Worm (Caenorhabditis elegans): ENCODE measurements around the gene dgn-2.

Gene dgn-2

DNA sequence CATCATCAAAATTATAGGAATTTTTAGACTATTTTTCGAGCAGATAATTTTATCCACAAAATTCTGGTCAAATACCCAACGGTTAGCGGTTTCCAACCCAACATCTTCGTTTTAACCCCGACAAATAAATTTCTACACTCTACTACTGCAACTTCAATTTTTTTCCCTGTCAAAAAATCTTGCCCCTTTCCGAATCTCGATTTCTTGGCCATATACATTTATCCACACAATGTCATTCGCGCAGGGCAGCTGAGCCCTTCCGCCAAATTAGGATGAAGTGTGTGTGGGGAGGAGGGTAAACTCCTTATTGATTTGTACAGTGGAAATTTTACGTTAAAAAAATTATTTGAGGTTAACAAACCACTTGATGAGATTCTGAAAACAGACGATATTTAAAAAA, 22.5 kb downstream of the dgn-2 start (continued):
- TF ChIP-seq tbx-9 (tag; optimal IDR thresholded peaks at IDR 0.05; ENCODE audit: borderline replicate concordance) (no peak), C17E4.6 (GFP tag; IDR thresholded peaks at IDR 0.05) (peak; percentile 84), mes-4 (tag; optimal IDR thresholded peaks at IDR 0.05) (no peak), B0019.2 (GFP tag; conservative IDR thresholded peaks at IDR 0.05) (no peak), nhr-90 (tag; optimal IDR thresholded peaks at IDR 0.05) (peak; percentile 74), F33H1.4 (GFP tag; IDR thresholded peaks at IDR 0.05) (no peak), mcd-1 (GFP tag; IDR thresholded peaks at IDR 0.05) (peak; percentile 83), egl-44 (GFP tag; IDR thresholded peaks at IDR 0.05) (peak; percentile 84), hrde-1 (tag; optimal IDR thresholded peaks at IDR 0.05; ENCODE audit: borderline replicate concordance) (peak; percentile 53), F23B12.7 (tag; optimal IDR thresholded peaks at IDR 0.05; ENCODE audit: insufficient read depth) (peak; percentile 94), ztf-6 (GFP tag; IDR thresholded peaks at IDR 0.05) (no peak), ceh-91 (GFP tag; IDR thresholded peaks at IDR 0.05) (no peak), nfyb-1 (GFP tag; IDR thresholded peaks at IDR 0.05) (peak; percentile 96), mel-28 (tag; optimal IDR thresholded peaks at IDR 0.05; ENCODE audit: borderline replicate concordance) (peak; percentile 68), unc-130 (GFP tag; optimal IDR thresholded peaks at IDR 0.05) (no peak), hmg-20 (GFP tag; IDR thresholded peaks at IDR 0.05) (peak; percentile 94), D2030.7 (GFP tag; IDR thresholded peaks at IDR 0.05) (no peak), egrh-3 (GFP tag; IDR thresholded peaks at IDR 0.05) (no peak), Y56A3A.18 (GFP tag; IDR thresholded peaks at IDR 0.05) (peak; percentile 99), sdz-38 (tag; optimal IDR thresholded peaks at IDR 0.05) (peak; percentile 36), ZK185.1 (tag; optimal IDR thresholded peaks at IDR 0.05; ENCODE audit: poor library complexity, severe bottlenecking) (peak; percentile 98), snpc-3.4 (tag; optimal IDR thresholded peaks at IDR 0.05) (peak; percentile 44), attf-5 (GFP tag; optimal IDR thresholded peaks at IDR 0.05) (no peak), lin-54 (GFP tag; optimal IDR thresholded peaks at IDR 0.05) (peak; percentile 85), nhr-27 (tag; optimal IDR thresholded peaks at IDR 0.05) (peak; percentile 38), akir-1 (GFP tag; optimal IDR thresholded peaks at IDR 0.05) (peak; percentile 86), tbp1 (GFP tag; optimal IDR thresholded peaks at IDR 0.05) (peak; percentile 77), B0336.3 (GFP tag; IDR thresholded peaks at IDR 0.05) (peak; percentile 98), madf-10 (tag; optimal IDR thresholded peaks at IDR 0.05) (peak; percentile 94), ceh-27 (GFP tag; optimal IDR thresholded peaks at IDR 0.05) (peak; percentile 98), Y95B8A.8 (GFP tag; IDR thresholded peaks at IDR 0.05) (no peak), fkh-3 (tag; optimal IDR thresholded peaks at IDR 0.05) (no peak), ztf-22 (GFP tag; optimal IDR thresholded peaks at IDR 0.05) (peak; percentile 77), die-1 (tag; optimal IDR thresholded peaks at IDR 0.05) (peak; percentile 28), ztf-18 (tag; optimal IDR thresholded peaks at IDR 0.05) (peak; percentile 28), ceh-100 (GFP tag; IDR thresholded peaks at IDR 0.05) (peak; percentile 28; the same call in 1 of the 2 replicates), hsf-1 (GFP tag; IDR thresholded peaks at IDR 0.05) (no peak), tlf-1 (GFP tag; optimal IDR thresholded peaks at IDR 0.05) (peak; percentile 97), madf-8 (GFP tag; conservative IDR thresholded peaks at IDR 0.05) (no peak), snpc-1.3 (tag; optimal IDR thresholded peaks at IDR 0.05; ENCODE audit: insufficient read depth) (peak; percentile 14), nhr-179 (tag; optimal IDR thresholded peaks at IDR 0.05) (peak; percentile 82), ccch-3 (GFP tag; optimal IDR thresholded peaks at IDR 0.05) (peak; percentile 58), K11D2.4 (GFP tag; IDR thresholded peaks at IDR 0.05) (peak; percentile 98), madf-3 (GFP tag; IDR thresholded peaks at IDR 0.05) (no peak), somi-1 (GFP tag; optimal IDR thresholded peaks at IDR 0.05) (peak; percentile 88), Y53F4B.3 (GFP tag; IDR thresholded peaks at IDR 0.05) (no peak), cebp-1 (GFP tag; IDR thresholded peaks at IDR 0.05) (peak; percentile 64), cebp-1 (tag; optimal IDR thresholded peaks at IDR 0.05) (peak; percentile 95)
